Worm (Caenorhabditis elegans) whole organism, late embryonic: Measurements from ENCODE around the gene C10B5.1.
A peak's percentile ranks its signal among the peaks of the same experiment; 100 is the strongest.

Source experiments
- F13H6.1 ChIP-seq: sonication (generic microtip); optimal IDR thresholded peaks from 2 replicates; lab custom pipeline; 2016; ENCODE audit warnings: missing genetic modification characterization, missing compliant biosample characterization
- T23F11.4 ChIP-seq: fragments of 200-800 bp; sonication (Bioruptor generic); optimal IDR thresholded peaks from 2 replicates; lab custom pipeline; 2018; ENCODE audit warnings: mild to moderate bottlenecking, missing genetic modification characterization, missing compliant biosample characterization
- ceh-14 ChIP-seq: sonication (generic microtip); optimal IDR thresholded peaks from 2 replicates; lab custom pipeline; 2016; ENCODE audit warnings: missing genotype, missing genetic modification characterization, missing compliant biosample characterization
- ceh-2 ChIP-seq: sonication (generic microtip); optimal IDR thresholded peaks from 2 replicates; lab custom pipeline; 2016; ENCODE audit warnings: missing genotype, missing genetic modification characterization, missing compliant biosample characterization
- ceh-22 ChIP-seq: sonication (generic microtip); optimal IDR thresholded peaks from 2 replicates; lab custom pipeline; 2017; ENCODE audit warnings: missing biosample characterization, missing genetic modification characterization
- ceh-6 ChIP-seq: fragments of 200-800 bp; sonication (Bioruptor generic); optimal IDR thresholded peaks from 2 replicates; lab custom pipeline; 2018; ENCODE audit warnings: mild to moderate bottlenecking, missing genetic modification characterization, missing compliant biosample characterization
- ceh-9 ChIP-seq: sonication (generic microtip); optimal IDR thresholded peaks from 2 replicates; lab custom pipeline; 2016; ENCODE audit warnings: mild to moderate bottlenecking, missing genetic modification characterization, inconsistent platforms, missing compliant biosample characterization
- che-1 ChIP-seq: sonication (generic microtip); optimal IDR thresholded peaks from 2 replicates; lab custom pipeline; 2016; ENCODE audit warnings: mild to moderate bottlenecking, missing genetic modification characterization, missing compliant biosample characterization
- dmd-4 ChIP-seq: sonication (generic microtip); optimal IDR thresholded peaks from 2 replicates; lab custom pipeline; 2016; ENCODE audit warnings: borderline replicate concordance, missing genetic modification characterization, missing compliant biosample characterization
- dve-1 ChIP-seq: sonication (generic microtip); optimal IDR thresholded peaks from 2 replicates; lab custom pipeline; 2017; ENCODE audit warnings: antibody characterized with exemption, mild to moderate bottlenecking, missing genetic modification characterization, missing compliant biosample characterization
- elt-2 ChIP-seq: sonication (generic microtip); optimal IDR thresholded peaks from 2 replicates; lab custom pipeline; 2016; ENCODE audit warnings: missing genetic modification reagents, missing genetic modification characterization, missing compliant biosample characterization
- elt-4 ChIP-seq: sonication (generic microtip); optimal IDR thresholded peaks from 2 replicates; lab custom pipeline; 2016; ENCODE audit warnings: missing genetic modification characterization, missing compliant biosample characterization
- fkh-6 ChIP-seq: sonication (generic microtip); optimal IDR thresholded peaks from 2 replicates; lab custom pipeline; 2016; ENCODE audit warnings: missing genetic modification characterization, missing compliant biosample characterization
- gmeb-2 ChIP-seq: sonication (generic microtip); optimal IDR thresholded peaks from 2 replicates; lab custom pipeline; 2016; ENCODE audit warnings: missing genetic modification characterization, inconsistent platforms, missing compliant biosample characterization
- hlh-15 ChIP-seq: sonication (generic microtip); optimal IDR thresholded peaks from 2 replicates; lab custom pipeline; 2016; ENCODE audit warnings: missing genetic modification characterization, missing compliant biosample characterization
- hlh-6 ChIP-seq: sonication (generic microtip); optimal IDR thresholded peaks from 2 replicates; lab custom pipeline; 2016; ENCODE audit warnings: missing genotype, missing genetic modification characterization, missing compliant biosample characterization
- hlh-8 ChIP-seq: sonication (generic microtip); optimal IDR thresholded peaks from 2 replicates; lab custom pipeline; 2016; ENCODE audit warnings: missing genotype, missing genetic modification characterization, missing compliant biosample characterization
- lin-11 ChIP-seq: fragments of 200-800 bp; sonication (Bioruptor generic); optimal IDR thresholded peaks from 2 replicates; lab custom pipeline; 2018; ENCODE audit warnings: mild to moderate bottlenecking, missing genetic modification characterization, missing compliant biosample characterization
- mec-3 ChIP-seq: sonication (generic microtip); optimal IDR thresholded peaks from 2 replicates; lab custom pipeline; 2016; ENCODE audit warnings: borderline replicate concordance, missing genetic modification characterization, missing compliant biosample characterization
- nhr-11 ChIP-seq: fragments of 150-350 bp; optimal IDR thresholded peaks from 2 replicates; lab custom pipeline; 2014; ENCODE audit warnings: missing biosample characterization, missing genetic modification characterization
- nhr-232 ChIP-seq: sonication (generic microtip); optimal IDR thresholded peaks from 2 replicates; lab custom pipeline; 2016; ENCODE audit warnings: missing genetic modification characterization, missing compliant biosample characterization
- npax-4 ChIP-seq: sonication (generic microtip); optimal IDR thresholded peaks from 2 replicates; lab custom pipeline; 2016; ENCODE audit warnings: missing genetic modification characterization, missing compliant biosample characterization
- odd-2 ChIP-seq: sonication (generic microtip); optimal IDR thresholded peaks from 2 replicates; lab custom pipeline; 2017; ENCODE audit warnings: antibody characterized with exemption, mild to moderate bottlenecking, missing genetic modification characterization, missing compliant biosample characterization
- pag-3 ChIP-seq: sonication (generic microtip); optimal IDR thresholded peaks from 2 replicates; lab custom pipeline; 2016; ENCODE audit warnings: missing compliant biosample characterization, missing genetic modification characterization, borderline replicate concordance
- rnt-1 ChIP-seq: sonication (generic microtip); optimal IDR thresholded peaks from 2 replicates; lab custom pipeline; 2016; ENCODE audit warnings: missing genetic modification characterization, missing compliant biosample characterization
- sox-2 ChIP-seq: fragments of 200-800 bp; sonication (Bioruptor generic); IDR thresholded peaks from 2 replicates; pipeline ENCODE4 v1.3.6; 2022; ENCODE audit warnings: missing genetic modification reagents, missing genetic modification characterization, missing compliant biosample characterization
- syd-9 ChIP-seq: sonication (generic microtip); optimal IDR thresholded peaks from 2 replicates; lab custom pipeline; 2016; ENCODE audit warnings: mild to moderate bottlenecking, missing genetic modification characterization, moderate library complexity, missing compliant biosample characterization
- ttx-3 ChIP-seq: sonication (generic microtip); optimal IDR thresholded peaks from 2 replicates; lab custom pipeline; 2016; ENCODE audit warnings: missing genetic modification reagents, missing genetic modification characterization, missing compliant biosample characterization
- unc-42 ChIP-seq: sonication (generic microtip); optimal IDR thresholded peaks from 2 replicates; lab custom pipeline; 2016; ENCODE audit warnings: missing genotype, missing genetic modification characterization, missing compliant biosample characterization
- unc-86 ChIP-seq: sonication (generic microtip); optimal IDR thresholded peaks from 2 replicates; lab custom pipeline; 2016; ENCODE audit warnings: missing genetic modification characterization, missing compliant biosample characterization
- zip-5 ChIP-seq: sonication (generic microtip); optimal IDR thresholded peaks from 2 replicates; lab custom pipeline; 2016; ENCODE audit warnings: missing genetic modification characterization, missing compliant biosample characterization

C10B5.1 gene

ce11 chrV:8594105-8594964 is 13.3 kb downstream of the C10B5.1 start, which contains the start of gene tag-196 (continued):
- no peak for TF ChIP-seq gmeb-2 (tag; lab: Kevin White, UChicago)

- TF ChIP-seq pag-3 (tag; lab: Kevin White, UChicago) (no peak), ceh-22 (tag; lab: Kevin White, UChicago) (no peak), lin-11 (tag; lab: Kevin White, UChicago) (no peak), odd-2 (no peak), npax-4 (tag; lab: Kevin White, UChicago) (no peak), che-1 (tag; lab: Kevin White, UChicago) (no peak)
Measured at ce11 chrV:8599192-8599591, 18.1 kb downstream of the C10B5.1 start, which contains the start of gene F41E6.7. Gene F41E6.7 (minus strand): TSS chrV:8599292.

- no peak for TF ChIP-seq syd-9 (tag; lab: Kevin White, UChicago)
- peak; percentile 15 for TF ChIP-seq hlh-8
Measured at ce11 chrV:8599957-8600356, 18.9 kb downstream of the C10B5.1 start.

ce11 chrV:8601420-8601819 is 20.4 kb downstream of the C10B5.1 start, which contains the start of gene F41E6.8:
Gene F41E6.8 (minus strand): TSS chrV:8601520.
- TF ChIP-seq unc-42 (tag; lab: Kevin White, UChicago), result no peak
- no peak for TF ChIP-seq ceh-14
- no peak for TF ChIP-seq unc-86 (tag; lab: Kevin White, UChicago)
- no peak for TF ChIP-seq nhr-232 (tag; lab: Kevin White, UChicago)
- TF ChIP-seq ceh-6, result no peak
- no peak for TF ChIP-seq pag-3 (tag; lab: Kevin White, UChicago)
- no peak for TF ChIP-seq zip-5 (tag; lab: Kevin White, UChicago)
- no peak for TF ChIP-seq fkh-6 (tag; lab: Kevin White, UChicago)
- TF ChIP-seq F13H6.1 (tag; lab: Kevin White, UChicago), result no peak
- no peak for TF ChIP-seq ceh-2
- TF ChIP-seq dve-1 (tag; lab: Kevin White, UChicago), result no peak
- no peak for TF ChIP-seq ttx-3
- TF ChIP-seq dmd-4 (tag; lab: Kevin White, UChicago), result no peak
- no peak for TF ChIP-seq ceh-9 (tag; lab: Kevin White, UChicago)
- no peak for TF ChIP-seq mec-3 (tag; lab: Kevin White, UChicago)
- no peak for TF ChIP-seq lin-11 (tag; lab: Kevin White, UChicago)
- TF ChIP-seq T23F11.4 (GFP tag; lab: Kevin White, UChicago), result no peak
- TF ChIP-seq hlh-8, result no peak
- TF ChIP-seq, all 69 proteins: peak for 0

ce11 chrV:8602638-8603037 is 21.6 kb downstream of the C10B5.1 start, which contains the start of gene F41E6.15:
Gene F41E6.15 (minus strand): TSS chrV:8602738.
- TF ChIP-seq nhr-11 (tag; lab: Kevin White, UChicago), result no peak
- TF ChIP-seq hlh-6 (tag; lab: Kevin White, UChicago), result no peak
- TF ChIP-seq syd-9 (tag; lab: Kevin White, UChicago), result no peak
- TF ChIP-seq hlh-15 (tag; lab: Kevin White, UChicago), result no peak
- no peak for TF ChIP-seq sox-2 (GFP tag; lab: Robert Waterston, UW)
- no peak for TF ChIP-seq elt-4
- no peak for TF ChIP-seq mec-3 (tag; lab: Kevin White, UChicago)

ce11 chrV:8603272-8603671 is 22.2 kb downstream of the C10B5.1 start, which contains the start of gene F41E6.5:
Gene F41E6.5 (plus strand): TSS chrV:8603480.
- peak; percentile 65 for TF ChIP-seq elt-2 (tag; lab: Kevin White, UChicago)
- TF ChIP-seq npax-4 (tag; lab: Kevin White, UChicago), result no peak
- TF ChIP-seq rnt-1, result no peak
- TF ChIP-seq, all 69 proteins: peak for 1
